Fruit fly (Drosophila melanogaster) whole organism, embryonic: ENCODE results near the gene CG8952.

Experiments
- ATbp ChIP-seq: fragments of 200-800 bp; sonication (Bioruptor generic); optimal IDR thresholded peaks from 2 replicates; lab custom pipeline; 2017; ENCODE audit warnings: missing biosample characterization, mild to moderate bottlenecking, missing genetic modification characterization, missing genetic modification reagents
- B-H1 ChIP-seq: fragments of 200-800 bp; sonication (Bioruptor generic); IDR thresholded peaks from 3 replicates; pipeline ENCODE4 v1.3.6; 2022; ENCODE audit warnings: missing biosample characterization, missing genetic modification characterization
- CG10366 ChIP-seq: fragments of 200-800 bp; sonication (Bioruptor generic); IDR thresholded peaks from 2 replicates; pipeline ENCODE4 v1.3.6; 2022; ENCODE audit warnings: missing biosample characterization, missing genetic modification characterization
- CG10462 ChIP-seq: fragments of 200-800 bp; sonication (Bioruptor generic); optimal IDR thresholded peaks from 2 replicates; lab custom pipeline; 2016; ENCODE audit warnings: missing biosample characterization, missing genetic modification characterization
- CG13624 ChIP-seq: fragments of 200-800 bp; sonication (Bioruptor generic); optimal IDR thresholded peaks from 2 replicates; lab custom pipeline; 2016; ENCODE audit warnings: missing biosample characterization, missing genetic modification characterization
- CG14441 ChIP-seq: fragments of 200-800 bp; sonication (Bioruptor generic); IDR thresholded peaks from 2 replicates; pipeline ENCODE4 v1.3.6; 2022; ENCODE audit warnings: missing biosample characterization, missing genetic modification characterization
- CG14710 ChIP-seq: fragments of 200-800 bp; sonication (Bioruptor generic); optimal IDR thresholded peaks from 3 replicates; lab custom pipeline; 2019; ENCODE audit warnings: missing biosample characterization, mild to moderate bottlenecking, missing genetic modification characterization, moderate library complexity
- CG14860 ChIP-seq: fragments of 200-800 bp; sonication (Bioruptor generic); IDR thresholded peaks from 3 replicates; pipeline ENCODE4 v1.3.6; 2022; ENCODE audit warnings: missing biosample characterization, missing genetic modification characterization; ENCODE audit not compliant: partially characterized antibody
- CG18619 ChIP-seq: fragments of 200-800 bp; sonication (Bioruptor generic); optimal IDR thresholded peaks from 3 replicates; lab custom pipeline; 2017; ENCODE audit warnings: missing biosample characterization, mild to moderate bottlenecking, missing genetic modification characterization
- CG31224 ChIP-seq: fragments of 200-800 bp; sonication (Bioruptor generic); IDR thresholded peaks from 2 replicates; pipeline ENCODE4 v1.3.6; 2022; ENCODE audit warnings: missing biosample characterization, missing genetic modification characterization
- CG3281 ChIP-seq: fragments of 200-800 bp; sonication (Bioruptor generic); optimal IDR thresholded peaks from 3 replicates; lab custom pipeline; 2017; ENCODE audit warnings: missing biosample characterization, mild to moderate bottlenecking, missing genetic modification characterization
- CG33213 ChIP-seq: fragments of 200-800 bp; sonication (Bioruptor generic); optimal IDR thresholded peaks from 3 replicates; lab custom pipeline; 2016; ENCODE audit warnings: missing biosample characterization, missing genetic modification characterization
- CG4282 ChIP-seq: fragments of 200-800 bp; sonication (Bioruptor generic); optimal IDR thresholded peaks from 2 replicates; lab custom pipeline; 2016; ENCODE audit warnings: missing biosample characterization, missing genetic modification characterization
- CG4424 ChIP-seq: fragments of 200-800 bp; sonication (Bioruptor generic); optimal IDR thresholded peaks from 3 replicates; lab custom pipeline; 2016; ENCODE audit warnings: missing biosample characterization, missing genetic modification characterization
- CG5245 ChIP-seq: fragments of 200-800 bp; sonication (Bioruptor generic); optimal IDR thresholded peaks from 3 replicates; lab custom pipeline; 2016; ENCODE audit warnings: missing biosample characterization, missing genetic modification characterization
- CG6175 ChIP-seq: fragments of 200-800 bp; sonication (Bioruptor generic); IDR thresholded peaks from 3 replicates; pipeline ENCODE4 v1.3.6; 2022; ENCODE audit warnings: missing biosample characterization, missing genetic modification characterization
- CG7928 ChIP-seq: fragments of 200-800 bp; sonication (Bioruptor generic); optimal IDR thresholded peaks from 2 replicates; lab custom pipeline; 2017; ENCODE audit warnings: missing biosample characterization, mild to moderate bottlenecking, missing genetic modification characterization
- CG9797 ChIP-seq: fragments of 200-800 bp; sonication (Bioruptor generic); optimal IDR thresholded peaks from 3 replicates; lab custom pipeline; 2018; ENCODE audit warnings: missing biosample characterization, mild to moderate bottlenecking, missing genetic modification characterization
- Chrac-16 ChIP-seq: fragments of 200-800 bp; sonication (Bioruptor generic); optimal IDR thresholded peaks from 3 replicates; lab custom pipeline; 2016; ENCODE audit warnings: missing biosample characterization, missing genetic modification characterization
- Dip3 ChIP-seq: fragments of 200-800 bp; sonication (Bioruptor generic); optimal IDR thresholded peaks from 3 replicates; lab custom pipeline; 2016; ENCODE audit warnings: missing biosample characterization, missing genetic modification characterization
- E2f1 ChIP-seq: fragments of 200-800 bp; sonication (Bioruptor generic); IDR thresholded peaks from 2 replicates; pipeline ENCODE4 v1.3.6; 2022; ENCODE audit warnings: missing biosample characterization, missing genetic modification characterization
- Lim3 ChIP-seq: fragments of 200-800 bp; sonication (Bioruptor generic); IDR thresholded peaks from 2 replicates; pipeline ENCODE4 v1.3.6; 2022; ENCODE audit warnings: missing biosample characterization, missing genetic modification characterization
- MTF-1 ChIP-seq: fragments of 200-800 bp; sonication (Bioruptor generic); optimal IDR thresholded peaks from 2 replicates; lab custom pipeline; 2018; ENCODE audit warnings: missing biosample characterization, mild to moderate bottlenecking, missing genetic modification characterization, borderline replicate concordance
- Opbp ChIP-seq: fragments of 200-800 bp; sonication (Bioruptor generic); IDR thresholded peaks from 3 replicates; pipeline ENCODE4 v1.3.6; 2022; ENCODE audit warnings: missing biosample characterization, missing genetic modification characterization; ENCODE audit not compliant: partially characterized antibody
- Sin3A ChIP-seq: fragments of >200 bp; optimal IDR thresholded peaks from 2 replicates; lab custom pipeline; 2018
- Spps ChIP-seq: fragments of 200-800 bp; sonication (Bioruptor generic); optimal IDR thresholded peaks from 2 replicates; lab custom pipeline; 2018; ENCODE audit warnings: missing biosample characterization, mild to moderate bottlenecking, missing genetic modification characterization
- Usf ChIP-seq: fragments of 200-800 bp; sonication (Bioruptor generic); optimal IDR thresholded peaks from 2 replicates; lab custom pipeline; 2017; ENCODE audit warnings: missing genotype, missing biosample characterization, missing genetic modification characterization
- aop ChIP-seq: fragments of 200-800 bp; sonication (Bioruptor generic); IDR thresholded peaks from 2 replicates; pipeline ENCODE4 v1.3.6; 2022; ENCODE audit warnings: missing biosample characterization, missing genetic modification characterization
- bsh ChIP-seq, 2 experiments: fragments of 200-800 bp; sonication (Bioruptor generic); optimal IDR thresholded peaks; 2 replicates each; lab custom pipeline; 2017 to 2018; ENCODE audit warnings: mild to moderate bottlenecking in 2 of 2, missing biosample characterization in 2 of 2, missing genetic modification characterization in 2 of 2, moderate library complexity in 1 of 2
- chinmo ChIP-seq: fragments of 200-800 bp; sonication (Bioruptor generic); IDR thresholded peaks from 4 replicates; pipeline ENCODE4 v1.3.6; 2022; ENCODE audit warnings: missing biosample characterization, missing genetic modification characterization; ENCODE audit not compliant: partially characterized antibody
- ci ChIP-seq: fragments of 200-800 bp; sonication (Bioruptor generic); IDR thresholded peaks from 3 replicates; pipeline ENCODE4 v1.3.6; 2022; ENCODE audit warnings: missing biosample characterization, missing genetic modification characterization
- dm ChIP-seq: fragments of 200-800 bp; sonication (Bioruptor generic); optimal IDR thresholded peaks from 3 replicates; lab custom pipeline; 2016; ENCODE audit warnings: missing biosample characterization, missing genetic modification characterization
- dmrt11E ChIP-seq: fragments of 200-800 bp; sonication (Bioruptor generic); optimal IDR thresholded peaks from 3 replicates; lab custom pipeline; 2018; ENCODE audit warnings: missing biosample characterization, mild to moderate bottlenecking, missing genetic modification characterization, moderate library complexity
- fd102C ChIP-seq: fragments of 200-800 bp; sonication (Bioruptor generic); optimal IDR thresholded peaks from 2 replicates; lab custom pipeline; 2018; ENCODE audit warnings: missing biosample characterization, mild to moderate bottlenecking, missing genetic modification characterization, moderate library complexity
- fd96Cb ChIP-seq: fragments of 200-800 bp; sonication (Bioruptor generic); optimal IDR thresholded peaks from 2 replicates; lab custom pipeline; 2018; ENCODE audit warnings: missing biosample characterization, mild to moderate bottlenecking, missing genetic modification characterization, moderate library complexity
- gem ChIP-seq: fragments of 200-800 bp; sonication (Bioruptor generic); optimal IDR thresholded peaks from 2 replicates; lab custom pipeline; 2019; ENCODE audit warnings: missing biosample characterization, mild to moderate bottlenecking, missing genetic modification characterization, moderate library complexity
- gfzf ChIP-seq: fragments of 200-800 bp; sonication (Bioruptor generic); optimal IDR thresholded peaks from 2 replicates; lab custom pipeline; 2016; ENCODE audit warnings: missing biosample characterization, mild to moderate bottlenecking, missing genetic modification characterization, moderate library complexity
- knrl ChIP-seq: fragments of 200-800 bp; sonication (Bioruptor generic); IDR thresholded peaks from 3 replicates; pipeline ENCODE4 v1.3.6; 2022; ENCODE audit warnings: missing biosample characterization, missing genetic modification characterization; ENCODE audit not compliant: partially characterized antibody
- mld ChIP-seq: fragments of 200-800 bp; sonication (Bioruptor generic); IDR thresholded peaks from 3 replicates; pipeline ENCODE4 v1.3.6; 2022; ENCODE audit warnings: missing biosample characterization, missing genetic modification characterization; ENCODE audit not compliant: partially characterized antibody
- otp ChIP-seq: fragments of 200-800 bp; sonication (Bioruptor generic); IDR thresholded peaks from 3 replicates; pipeline ENCODE4, ENCODE4 v1.3.6; 2022; ENCODE audit warnings: missing biosample characterization, missing genetic modification characterization
- pan ChIP-seq, 4 experiments: fragments of >200 bp in 3 of 4; fragments of 200-800 bp in 1 of 4; sonication (Bioruptor generic) in 1 of 4; optimal IDR thresholded peaks in 3 of 4; IDR thresholded peaks in 1 of 4; 2 replicates each; pipeline versions ENCODE4 v1.3.6 to Lab custom; 2017 to 2022; ENCODE audit warnings: missing biosample characterization in 2 of 4, missing genetic modification characterization in 2 of 4, mixed read lengths in 1 of 4
- pfk ChIP-seq: fragments of 200-800 bp; sonication (Bioruptor generic); optimal IDR thresholded peaks from 2 replicates; lab custom pipeline; 2018; ENCODE audit warnings: missing biosample characterization, mild to moderate bottlenecking, missing genetic modification characterization, moderate library complexity
- pho ChIP-seq: fragments of 200-800 bp; sonication (Bioruptor generic); optimal IDR thresholded peaks from 2 replicates; lab custom pipeline; 2016; ENCODE audit warnings: missing biosample characterization, missing genetic modification characterization
- schlank ChIP-seq: fragments of 200-800 bp; sonication (Bioruptor generic); optimal IDR thresholded peaks from 2 replicates; lab custom pipeline; 2018; ENCODE audit warnings: missing biosample characterization, mild to moderate bottlenecking, missing genetic modification characterization
- so ChIP-seq: fragments of 200-800 bp; sonication (Bioruptor generic); IDR thresholded peaks from 3 replicates; pipeline ENCODE4 v1.3.6; 2022; ENCODE audit warnings: missing biosample characterization, missing genetic modification characterization
- sug ChIP-seq: fragments of 200-800 bp; optimal IDR thresholded peaks from 2 replicates; lab custom pipeline; 2019; ENCODE audit warnings: missing biosample characterization, mild to moderate bottlenecking, missing genetic modification characterization, moderate library complexity
- wek ChIP-seq: fragments of 200-800 bp; sonication (Bioruptor generic); optimal IDR thresholded peaks from 3 replicates; lab custom pipeline; 2018; ENCODE audit warnings: missing biosample characterization, mild to moderate bottlenecking, missing genetic modification characterization, moderate library complexity
- zen2 ChIP-seq: fragments of 200-800 bp; sonication (Bioruptor generic); IDR thresholded peaks from 3 replicates; pipeline ENCODE4 v1.3.6; 2022; ENCODE audit warnings: missing biosample characterization, missing genetic modification characterization; ENCODE audit not compliant: partially characterized antibody
- zfh2 ChIP-seq: fragments of 200-800 bp; sonication (Bioruptor generic); optimal IDR thresholded peaks from 2 replicates; lab custom pipeline; 2016; ENCODE audit warnings: missing biosample characterization, missing genetic modification characterization

Gene CG8952

DNA sequence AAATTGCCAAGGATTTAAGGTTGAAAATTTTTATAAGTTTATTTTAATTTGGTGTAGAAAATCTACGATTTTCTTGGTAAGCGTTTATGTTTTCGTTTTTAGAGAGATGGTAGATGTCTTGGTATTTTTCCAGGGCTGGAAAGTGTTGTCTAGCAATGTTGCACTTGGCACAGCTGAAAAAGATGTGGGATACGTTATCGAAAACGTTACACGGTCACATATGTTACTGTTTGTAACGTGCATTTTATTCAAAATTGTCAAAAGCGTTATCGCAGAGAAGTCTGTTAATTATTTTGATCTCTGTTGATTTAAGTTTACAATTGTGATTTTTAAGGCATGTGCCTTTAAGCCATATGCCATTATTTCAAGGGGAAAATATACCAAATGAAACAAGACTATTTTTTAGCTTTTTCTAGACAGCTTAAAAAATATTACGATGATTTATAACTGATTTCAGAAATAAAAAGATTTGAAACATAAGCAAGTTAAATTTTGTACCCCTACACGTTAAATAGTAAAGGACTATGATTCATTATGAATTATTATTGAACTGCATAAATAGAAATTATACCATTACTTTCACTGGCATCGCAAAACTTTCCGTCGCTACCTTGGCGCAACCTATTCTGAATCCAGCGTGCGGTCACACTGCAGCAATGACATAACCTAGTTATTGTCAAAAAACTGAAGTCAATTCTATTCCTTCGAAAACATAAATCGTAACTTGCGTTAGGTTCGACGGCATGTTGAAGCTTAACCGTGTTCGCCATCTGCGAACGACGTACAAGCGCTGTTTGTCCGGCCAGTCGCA is 19.4 kb upstream of the CG8952 start, which contains the start of the genes Paf-AHalpha and mRpS30 (continued):
- TF ChIP-seq CG9797 (GFP tag; lab: Kevin White, UChicago) (peak; percentile 60), schlank (no peak), knrl (0 out of 3 replicates have a peak, but pooled peaks have one; percentile 36), wek (GFP tag; lab: Kevin White, UChicago) (no peak), dm (GFP tag; lab: Kevin White, UChicago) (no peak), ci (GFP tag; lab: Robert Waterston, UW) (no peak), CG10366 (GFP tag; lab: Robert Waterston, UW) (no peak), dmrt11E (tag; lab: Kevin White, UChicago) (no peak), CG7928 (GFP tag; lab: Kevin White, UChicago) (peak; percentile 87), zfh2 (GFP tag; lab: Kevin White, UChicago) (peak; percentile 1), mld (no peak), Sin3A (lab: Kevin White, UChicago) (peak; percentile 41), CG18619 (no peak), CG14860 (no peak), B-H1 (GFP tag; lab: Robert Waterston, UW) (no peak), MTF-1 (GFP tag; lab: Kevin White, UChicago) (no peak), E2f1 (GFP tag; lab: Robert Waterston, UW) (no peak), CG4424 (GFP tag; lab: Kevin White, UChicago) (no peak), Lim3 (GFP tag; lab: Robert Waterston, UW) (no peak), pfk (GFP tag; lab: Kevin White, UChicago) (no peak), Opbp (peak; percentile 18; the same call in 1 of the 3 replicates), Spps (tag; lab: Kevin White, UChicago) (no peak), CG6175 (GFP tag; lab: Robert Waterston, UW) (no peak), fd102C (GFP tag; lab: Kevin White, UChicago) (no peak), ATbp (GFP tag; lab: Kevin White, UChicago) (no peak), aop (no peak), CG3281 (GFP tag; lab: Kevin White, UChicago) (no peak), chinmo (GFP tag; lab: Robert Waterston, UW) (no peak), CG14441 (GFP tag; lab: Robert Waterston, UW) (no peak), CG31224 (no peak), zen2 (GFP tag; lab: Robert Waterston, UW) (no peak), gem (tag; lab: Kevin White, UChicago) (no peak), bsh (GFP tag; optimal IDR thresholded peaks at IDR 0.05; lab: Kevin White, UChicago) (no peak), sug (tag; lab: Kevin White, UChicago) (no peak), CG14710 (peak; percentile 47), CG5245 (GFP tag; lab: Kevin White, UChicago) (no peak), otp (no peak), Chrac-16 (no peak), gfzf (GFP tag; lab: Kevin White, UChicago) (peak; percentile 69), CG33213 (GFP tag; lab: Kevin White, UChicago) (peak; percentile 30), pan (optimal IDR thresholded peaks at IDR 0.05; lab: Kevin White, UChicago) (no peak), pan (GFP tag; optimal IDR thresholded peaks at IDR 0.05 in 1 of 2, IDR thresholded peaks at IDR 0.05 in 1 of 2) (no peak), pho (no peak), so (GFP tag; lab: Robert Waterston, UW) (no peak), fd96Cb (tag; lab: Kevin White, UChicago) (no peak), CG13624 (GFP tag; lab: Kevin White, UChicago) (no peak), Dip3 (GFP tag; lab: Kevin White, UChicago) (no peak), CG4282 (GFP tag; lab: Kevin White, UChicago) (no peak), Usf (no peak), CG10462 (GFP tag; lab: Kevin White, UChicago) (no peak)
